Fruit fly (Drosophila melanogaster) Kc167 (cell line): Measurements from ENCODE around the gene dbo.

ENCODE experiments used
- Sin3A ChIP-seq: fragments of >200 bp; optimal IDR thresholded peaks from 2 replicates; lab custom pipeline; 2018; ENCODE audit warnings: missing external identifiers
- h ChIP-seq: fragments of >200 bp; optimal IDR thresholded peaks from 3 replicates; lab custom pipeline; 2018; ENCODE audit warnings: missing external identifiers
- insv ChIP-seq: fragments of >200 bp; optimal IDR thresholded peaks from 3 replicates; lab custom pipeline; 2018; ENCODE audit warnings: missing external identifiers

DNA sequence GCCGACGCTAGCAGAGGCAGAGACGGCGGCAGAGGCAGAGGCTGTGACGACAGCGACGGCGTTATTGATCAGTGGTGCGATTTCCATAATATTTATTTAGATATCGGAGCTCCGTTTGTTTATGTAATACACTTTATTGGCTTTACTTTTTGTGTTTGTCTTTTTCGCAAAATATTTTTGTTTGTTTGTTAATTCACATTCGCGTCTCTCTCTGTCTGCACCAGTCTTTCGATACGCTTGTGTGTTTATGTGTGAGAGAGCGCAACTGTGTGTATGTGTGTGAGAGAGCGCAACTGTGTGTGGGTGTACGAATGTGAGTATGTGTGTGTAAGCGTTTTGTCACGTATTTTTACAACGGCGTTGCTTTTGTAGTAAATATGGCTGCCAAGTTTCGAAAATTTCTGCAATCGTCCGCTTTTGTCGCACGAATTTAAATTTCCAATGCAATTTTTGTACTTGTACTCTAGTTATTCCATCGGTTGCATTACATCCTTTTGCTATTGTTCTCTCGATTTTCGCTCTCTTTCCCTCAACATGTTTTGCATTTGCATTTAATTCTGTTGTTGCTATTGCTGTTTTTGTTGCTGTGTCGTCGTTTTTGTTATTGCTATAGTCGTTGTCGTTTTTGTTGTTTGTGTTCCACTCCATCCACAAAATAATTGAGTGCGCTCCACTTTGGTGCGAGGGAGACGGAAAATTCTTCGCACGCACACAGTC lies 1.0 kb upstream of the dbo start:
- TF ChIP-seq Sin3A: no peak
- no peak for TF ChIP-seq h (lab: Kevin White, UChicago)
- no peak for TF ChIP-seq insv (lab: Kevin White, UChicago)
